Fruit fly (Drosophila melanogaster): ENCODE data around the gene CG33253.

- no peak for TF ChIP-seq CG32772 (GFP tag; IDR thresholded peaks at IDR 0.05)
- TF ChIP-seq sens-2 (GFP tag; IDR thresholded peaks at IDR 0.05), result no peak
- no peak for TF ChIP-seq CG6272 (GFP tag; IDR thresholded peaks at IDR 0.05)
- TF ChIP-seq corto (GFP tag; optimal IDR thresholded peaks at IDR 0.05), result no peak
- TF ChIP-seq CG17328 (GFP tag; IDR thresholded peaks at IDR 0.05), result no peak
- no peak for TF ChIP-seq Ets65A (GFP tag)
- TF ChIP-seq sqz (GFP tag; optimal IDR thresholded peaks at IDR 0.05), result no peak
- no peak for TF ChIP-seq salm (tag; optimal IDR thresholded peaks at IDR 0.05)
- no peak for TF ChIP-seq CG18764 (GFP tag; optimal IDR thresholded peaks at IDR 0.05)
- TF ChIP-seq CG14667 (GFP tag; IDR thresholded peaks at IDR 0.05), result no peak
- no peak for TF ChIP-seq Antp (GFP tag; optimal IDR thresholded peaks at IDR 0.05)
- TF ChIP-seq Deaf1 (tag; optimal IDR thresholded peaks at IDR 0.05), result peak; percentile 77
- TF ChIP-seq CG13775 (GFP tag; optimal IDR thresholded peaks at IDR 0.05), result no peak
- no peak for TF ChIP-seq tgo (GFP tag; IDR thresholded peaks at IDR 0.05)
These were observed 8.2 kb upstream of the CG33253 start, which contains the start of gene CG33939 for dm6 chrX:19174850-19175571.

Measured in whole organism, embryonic.